Worm (Caenorhabditis elegans): Measurements from ENCODE around the gene hst-3.2.

ce11 chrX:2920456-2920855 is 3.3 kb downstream of the hst-3.2 start:
- no peak for TF ChIP-seq W03F9.2 (tag; optimal IDR thresholded peaks at IDR 0.05)
- no peak for TF ChIP-seq him-1 (tag; optimal IDR thresholded peaks at IDR 0.05)
- no peak for TF ChIP-seq dao-5 (tag; optimal IDR thresholded peaks at IDR 0.05)
